Worm (Caenorhabditis elegans) whole organism, L1 larva: ENCODE results near the gene eas-1.

Experiments used
- C04F5.9 ChIP-seq: sonication (generic microtip); optimal IDR thresholded peaks from 2 replicates; lab custom pipeline; 2016; ENCODE audit warnings: missing genetic modification characterization, missing compliant biosample characterization
- C16A3.4 ChIP-seq: fragments of 150-350 bp; optimal IDR thresholded peaks from 2 replicates; lab custom pipeline; 2014; ENCODE audit warnings: missing biosample characterization, missing genetic modification characterization
- C34B4.2 ChIP-seq: sonication (generic microtip); optimal IDR thresholded peaks from 2 replicates; lab custom pipeline; 2017; ENCODE audit warnings: mild to moderate bottlenecking, missing genetic modification characterization, missing compliant biosample characterization
- F16B12.6 ChIP-seq: fragments of 150-350 bp; optimal IDR thresholded peaks from 2 replicates; lab custom pipeline; 2014; ENCODE audit warnings: missing biosample characterization, missing genetic modification characterization
- alr-1 ChIP-seq: fragments of 200-800 bp; sonication (Bioruptor generic); optimal IDR thresholded peaks from 2 replicates; lab custom pipeline; 2018; ENCODE audit warnings: borderline replicate concordance, mild to moderate bottlenecking, missing genetic modification characterization, missing compliant biosample characterization
- aly-2 ChIP-seq: fragments of 150-350 bp; optimal IDR thresholded peaks from 2 replicates; lab custom pipeline; 2014; ENCODE audit warnings: missing biosample characterization, missing genetic modification characterization
- ceh-63 ChIP-seq: fragments of 200-800 bp; sonication (Bioruptor generic); optimal IDR thresholded peaks from 2 replicates; lab custom pipeline; 2018; ENCODE audit warnings: mild to moderate bottlenecking, missing genetic modification characterization, missing compliant biosample characterization
- ceh-8 ChIP-seq: fragments of 200-800 bp; sonication (Bioruptor generic); optimal IDR thresholded peaks from 2 replicates; lab custom pipeline; 2018; ENCODE audit warnings: mild to moderate bottlenecking, missing genetic modification characterization, moderate library complexity, missing compliant biosample characterization
- ceh-82 ChIP-seq, 3 experiments: fragments of 150-350 bp in 1 of 3; sonication (generic microtip) in 2 of 3; optimal IDR thresholded peaks; 2 replicates each; lab custom pipeline; 2014 to 2017; ENCODE audit warnings: missing biosample characterization in 3 of 3, missing genetic modification characterization in 3 of 3
- ceh-90 ChIP-seq: sonication (generic microtip); optimal IDR thresholded peaks from 2 replicates; lab custom pipeline; 2016; ENCODE audit warnings: missing genetic modification characterization, missing compliant biosample characterization
- dpl-1 ChIP-seq, 3 experiments: fragments of 150-350 bp in 2 of 3; sonication (generic microtip) in 1 of 3; optimal IDR thresholded peaks; 2 replicates each; lab custom pipeline; 2014 to 2017; ENCODE audit warnings: missing biosample characterization in 3 of 3, missing genetic modification characterization in 3 of 3, missing genetic modification reagents in 3 of 3
- efl-1 ChIP-seq, 4 experiments: fragments of 150-350 bp; optimal IDR thresholded peaks in 3 of 4; peaks in 1 of 4; 1 replicate in 1 of 4; 2 replicates in 3 of 4; lab custom pipeline; 2014; ENCODE audit warnings: missing biosample characterization in 2 of 4, missing genetic modification characterization in 2 of 4, missing genetic modification reagents in 2 of 4
- elt-2 ChIP-seq: sonication (generic microtip); optimal IDR thresholded peaks from 2 replicates; lab custom pipeline; 2016; ENCODE audit warnings: missing genetic modification characterization, mild to moderate bottlenecking, inconsistent platforms, missing compliant biosample characterization, missing genetic modification reagents
- elt-3 ChIP-seq, 6 experiments: fragments of 150-350 bp in 1 of 6; sonication (generic microtip); optimal IDR thresholded peaks; 2 replicates each; lab custom pipeline; 2017 to 2018; ENCODE audit warnings: missing biosample characterization in 6 of 6, missing genetic modification characterization in 6 of 6, inconsistent platforms in 1 of 6
- fkh-10 ChIP-seq: sonication (generic microtip); optimal IDR thresholded peaks from 2 replicates; lab custom pipeline; 2017; ENCODE audit warnings: missing biosample characterization, missing genetic modification reagents, missing genetic modification characterization
- fkh-4 ChIP-seq: sonication (generic microtip); optimal IDR thresholded peaks from 2 replicates; lab custom pipeline; 2016; ENCODE audit warnings: missing compliant biosample characterization, missing genetic modification characterization, borderline replicate concordance
- fkh-8 ChIP-seq: sonication (generic microtip); optimal IDR thresholded peaks from 2 replicates; lab custom pipeline; 2016; ENCODE audit warnings: mild to moderate bottlenecking, missing genetic modification characterization, missing compliant biosample characterization
- fos-1 ChIP-seq: fragments of 150-350 bp; optimal IDR thresholded peaks from 2 replicates; lab custom pipeline; 2014; ENCODE audit warnings: missing biosample characterization, missing genetic modification characterization
- hlh-17 ChIP-seq: fragments of 200-800 bp; sonication (Bioruptor generic); optimal IDR thresholded peaks from 2 replicates; lab custom pipeline; 2018; ENCODE audit warnings: missing genetic modification characterization, mild to moderate bottlenecking, missing compliant biosample characterization, moderate library complexity, borderline replicate concordance
- hlh-4 ChIP-seq: sonication (generic microtip); optimal IDR thresholded peaks from 2 replicates; lab custom pipeline; 2016; ENCODE audit warnings: mild to moderate bottlenecking, missing genetic modification characterization, missing compliant biosample characterization
- irx-1 ChIP-seq: sonication (generic microtip); optimal IDR thresholded peaks from 2 replicates; lab custom pipeline; 2016; ENCODE audit warnings: missing genetic modification characterization, missing compliant biosample characterization
- isw-1 ChIP-seq: fragments of 200-800 bp; sonication (Bioruptor generic); IDR thresholded peaks from 2 replicates; pipeline ENCODE4 v1.3.6; 2022; ENCODE audit warnings: missing genetic modification characterization, missing compliant biosample characterization
- lin-13 ChIP-seq: fragments of 150-350 bp; optimal IDR thresholded peaks from 2 replicates; lab custom pipeline; 2014; ENCODE audit warnings: missing biosample characterization, missing genetic modification reagents, missing genetic modification characterization
- lin-35 ChIP-seq, 2 experiments: fragments of 150-350 bp; optimal IDR thresholded peaks; 2 replicates each; lab custom pipeline; 2014; ENCODE audit warnings: missing biosample characterization in 2 of 2, missing genetic modification characterization in 2 of 2, missing genetic modification reagents in 2 of 2
- lsy-2 ChIP-seq, 2 experiments: fragments of 150-350 bp; optimal IDR thresholded peaks; 2 replicates each; lab custom pipeline; 2014; ENCODE audit warnings: missing biosample characterization in 2 of 2, missing genetic modification characterization in 2 of 2
- mdl-1 ChIP-seq, 2 experiments: fragments of 150-350 bp; optimal IDR thresholded peaks; 2 replicates each; lab custom pipeline; 2014 to 2017; ENCODE audit warnings: missing biosample characterization in 2 of 2, missing genetic modification characterization in 2 of 2, inconsistent platforms in 1 of 2
- mef-2 ChIP-seq: fragments of 150-350 bp; optimal IDR thresholded peaks from 2 replicates; lab custom pipeline; 2014; ENCODE audit warnings: missing biosample characterization, missing genetic modification characterization
- mep-1 ChIP-seq: fragments of 150-350 bp; optimal IDR thresholded peaks from 2 replicates; lab custom pipeline; 2014; ENCODE audit warnings: missing biosample characterization, missing genetic modification characterization
- nhr-12 ChIP-seq: sonication (generic microtip); optimal IDR thresholded peaks from 2 replicates; lab custom pipeline; 2017; ENCODE audit warnings: missing biosample characterization, missing genetic modification characterization
- nhr-20 ChIP-seq: sonication (generic microtip); optimal IDR thresholded peaks from 2 replicates; lab custom pipeline; 2016; ENCODE audit warnings: mild to moderate bottlenecking, missing genetic modification characterization, missing compliant biosample characterization
- nhr-90 ChIP-seq: sonication (generic microtip); optimal IDR thresholded peaks from 2 replicates; lab custom pipeline; 2016; ENCODE audit warnings: mild to moderate bottlenecking, missing genetic modification characterization, missing compliant biosample characterization; ENCODE audit not compliant: poor library complexity
- pax-3 ChIP-seq: fragments of 200-800 bp; sonication (Bioruptor generic); optimal IDR thresholded peaks from 2 replicates; lab custom pipeline; 2018; ENCODE audit warnings: mild to moderate bottlenecking, missing genetic modification characterization, moderate library complexity, missing compliant biosample characterization
- pqm-1 ChIP-seq: sonication (generic microtip); optimal IDR thresholded peaks from 3 replicates; lab custom pipeline; 2017; ENCODE audit warnings: missing biosample characterization, missing genetic modification characterization
- skn-1 ChIP-seq: fragments of 150-350 bp; optimal IDR thresholded peaks from 2 replicates; lab custom pipeline; 2014; ENCODE audit warnings: missing biosample characterization, missing genetic modification characterization
- snpc-4 ChIP-seq: fragments of 150-350 bp; optimal IDR thresholded peaks from 2 replicates; lab custom pipeline; 2014; ENCODE audit warnings: missing biosample characterization, missing genetic modification characterization
- snu-23 ChIP-seq: sonication (generic microtip); optimal IDR thresholded peaks from 2 replicates; lab custom pipeline; 2016; ENCODE audit warnings: missing genetic modification characterization, missing compliant biosample characterization
- swsn-7 ChIP-seq: sonication (generic microtip); optimal IDR thresholded peaks from 2 replicates; lab custom pipeline; 2016; ENCODE audit warnings: missing genetic modification characterization, missing compliant biosample characterization
- tlp-1 ChIP-seq: fragments of 150-350 bp; optimal IDR thresholded peaks from 2 replicates; lab custom pipeline; 2014; ENCODE audit warnings: missing biosample characterization, missing genetic modification characterization
- unc-30 ChIP-seq: sonication (generic microtip); optimal IDR thresholded peaks from 2 replicates; lab custom pipeline; 2017; ENCODE audit warnings: missing biosample characterization, missing genetic modification characterization
- unc-86 ChIP-seq: sonication (generic microtip); optimal IDR thresholded peaks from 2 replicates; lab custom pipeline; 2016; ENCODE audit warnings: missing genetic modification characterization, missing compliant biosample characterization
- zip-4 ChIP-seq: fragments of 200-800 bp; sonication (Bioruptor generic); optimal IDR thresholded peaks from 2 replicates; lab custom pipeline; 2018; ENCODE audit warnings: mild to moderate bottlenecking, missing genetic modification characterization, moderate library complexity, missing compliant biosample characterization

The eas-1 gene

DNA sequence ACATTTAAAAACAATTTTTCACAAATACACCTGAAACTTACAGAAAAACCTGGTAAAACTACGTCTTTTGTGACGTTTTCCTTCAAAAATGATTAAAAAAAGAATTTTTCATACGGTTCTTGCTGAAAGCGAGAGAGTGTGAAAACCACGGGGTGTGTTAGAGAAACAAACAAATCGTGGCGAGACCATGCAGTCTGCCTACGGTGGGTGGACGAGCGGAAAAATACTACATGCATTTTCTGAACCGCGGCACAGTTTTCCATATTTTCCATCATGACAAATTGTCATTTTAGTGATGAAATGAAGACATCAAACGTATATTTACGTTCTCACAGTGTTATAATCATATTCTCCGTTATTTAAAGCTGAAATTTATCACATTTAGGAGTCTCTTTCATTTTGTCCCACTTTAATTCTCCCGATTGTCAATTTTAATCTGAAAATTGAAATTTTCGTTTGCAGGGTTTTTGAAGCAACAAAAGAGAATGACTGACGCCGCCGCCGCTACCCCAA, 33.8 kb upstream of the eas-1 start, which contains the start of the genes F10G7.9 and tsn-1 (continued):
- TF ChIP-seq isw-1 (GFP tag; lab: Robert Waterston, UW) (peak; percentile 50), swsn-7 (tag; lab: Kevin White, UChicago) (peak; percentile 47), dpl-1 (GFP tag; optimal IDR thresholded peaks at IDR 0.05; lab: Kevin White, UChicago) (peak; percentile 57 to 76 (median 72)), unc-30 (tag; lab: Kevin White, UChicago) (no peak), snu-23 (GFP tag; lab: Kevin White, UChicago) (peak; percentile 68), lsy-2 (tag; optimal IDR thresholded peaks at IDR 0.05; lab: Kevin White, UChicago) (peak; percentile 93 to 98), lin-13 (peak; percentile 50), nhr-20 (peak; percentile 58), fkh-10 (GFP tag; lab: Kevin White, UChicago) (no peak), fkh-8 (tag; lab: Kevin White, UChicago) (no peak), mdl-1 (tag; optimal IDR thresholded peaks at IDR 0.05; lab: Kevin White, UChicago) (peak in 1 of 2 experiments; percentile 59), mef-2 (tag; lab: Kevin White, UChicago) (no peak), snpc-4 (tag; lab: Kevin White, UChicago) (no peak), pqm-1 (tag; lab: Kevin White, UChicago) (no peak), ceh-63 (GFP tag; lab: Kevin White, UChicago) (no peak), tlp-1 (tag; lab: Kevin White, UChicago) (no peak)
- TF ChIP-seq, all 84 proteins: peak for 27

DNA sequence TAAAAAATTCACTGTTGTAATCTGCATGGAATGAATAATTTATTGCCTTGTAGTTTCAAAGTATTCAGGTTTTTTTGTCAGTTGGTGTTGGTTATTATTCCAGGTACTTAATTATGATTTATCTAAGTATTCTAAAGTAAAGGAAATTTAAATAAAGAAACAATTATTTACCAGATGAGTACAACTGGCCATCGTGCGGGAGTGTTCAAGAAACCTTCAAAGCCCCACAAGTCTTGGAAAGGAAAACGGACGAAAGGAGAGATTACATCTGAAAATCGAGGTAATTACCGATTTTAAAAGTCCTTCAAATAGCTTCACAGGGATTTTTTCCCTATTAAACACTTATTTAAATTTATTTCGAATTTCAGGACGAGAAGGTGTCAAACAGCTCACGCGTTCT, 30.1 kb upstream of the eas-1 start, which contains the start of gene tag-151:
TSS of gene tag-151 (plus strand) at position 158 of the 400 bp plus-strand sequence.
- no peak for TF ChIP-seq hlh-4 (tag; lab: Kevin White, UChicago)
- no peak for TF ChIP-seq fkh-4 (tag; lab: Kevin White, UChicago)
- TF ChIP-seq nhr-12 (tag; lab: Kevin White, UChicago): no peak
- TF ChIP-seq fkh-10 (GFP tag; lab: Kevin White, UChicago): no peak
- TF ChIP-seq pax-3 (tag; lab: Kevin White, UChicago): no peak
- TF ChIP-seq fos-1 (tag; lab: Kevin White, UChicago): no peak
- TF ChIP-seq nhr-90: peak; percentile 11
- peak in 1 of 2 experiments; percentile 1 for TF ChIP-seq lsy-2 (tag; optimal IDR thresholded peaks at IDR 0.05; lab: Kevin White, UChicago)
- TF ChIP-seq nhr-20: no peak
- no peak for TF ChIP-seq ceh-82 (tag; optimal IDR thresholded peaks at IDR 0.05; lab: Kevin White, UChicago)
- no peak for TF ChIP-seq efl-1 (optimal IDR thresholded peaks at IDR 0.05; lab: Kevin White, UChicago)
- peak in 1 of 2 experiments; percentile 52 for TF ChIP-seq efl-1 (GFP tag; optimal IDR thresholded peaks at IDR 0.05 in 1 of 2; lab: Kevin White, UChicago)
- TF ChIP-seq snpc-4 (tag; lab: Kevin White, UChicago): no peak
- no peak for TF ChIP-seq elt-2 (tag; lab: Kevin White, UChicago)
- TF ChIP-seq, all 84 proteins: peak for 3

DNA sequence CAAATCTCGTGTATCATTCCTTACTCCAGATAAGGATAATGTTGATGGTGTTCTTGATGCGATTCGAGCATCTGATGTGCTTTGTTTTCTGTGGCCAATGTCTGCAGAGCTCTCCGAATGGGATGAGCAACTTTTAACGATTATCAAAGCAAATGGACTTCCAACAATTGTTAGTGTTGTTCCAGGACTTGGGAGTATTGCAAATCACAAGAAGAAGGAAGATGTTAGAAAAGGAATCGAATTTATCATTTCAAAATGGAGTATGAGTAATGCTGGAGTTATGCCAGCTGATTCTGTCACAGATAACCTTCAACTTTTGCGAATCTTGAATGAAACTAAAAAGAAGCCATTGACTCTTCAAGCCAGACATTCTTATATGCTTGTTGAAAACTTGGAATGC, 29.4 kb upstream of the eas-1 start:
- TF ChIP-seq C04F5.9 (tag; lab: Kevin White, UChicago): no peak

DNA sequence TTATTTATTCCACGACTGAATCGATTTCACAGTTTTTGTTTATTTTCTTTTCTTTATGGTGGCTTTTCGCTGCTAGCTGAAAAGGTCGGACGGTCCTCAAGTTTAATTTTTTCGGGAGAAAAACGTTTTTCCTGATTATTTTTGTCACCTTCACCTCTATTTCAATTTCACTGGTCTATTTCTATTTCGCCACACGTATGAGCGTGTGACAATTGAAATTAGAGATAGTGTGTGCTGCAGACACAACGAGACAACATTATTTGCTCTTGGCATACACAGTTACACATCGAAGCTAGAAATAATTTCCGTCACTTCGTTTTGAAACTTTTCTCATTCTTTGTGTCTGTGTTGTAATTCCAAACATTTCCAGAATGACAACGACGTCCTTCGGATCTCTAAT, 24.5 kb upstream of the eas-1 start, which contains the start of gene F41C3.8:
TSS of gene F41C3.8 (plus strand) at position 371 of the 400 bp plus-strand sequence.
- TF ChIP-seq unc-86 (tag; lab: Kevin White, UChicago) (no peak), elt-2 (tag; lab: Kevin White, UChicago) (peak; percentile 33), lin-35 (GFP tag; optimal IDR thresholded peaks at IDR 0.05; lab: Kevin White, UChicago) (peak in 1 of 2 experiments; percentile 21)

DNA sequence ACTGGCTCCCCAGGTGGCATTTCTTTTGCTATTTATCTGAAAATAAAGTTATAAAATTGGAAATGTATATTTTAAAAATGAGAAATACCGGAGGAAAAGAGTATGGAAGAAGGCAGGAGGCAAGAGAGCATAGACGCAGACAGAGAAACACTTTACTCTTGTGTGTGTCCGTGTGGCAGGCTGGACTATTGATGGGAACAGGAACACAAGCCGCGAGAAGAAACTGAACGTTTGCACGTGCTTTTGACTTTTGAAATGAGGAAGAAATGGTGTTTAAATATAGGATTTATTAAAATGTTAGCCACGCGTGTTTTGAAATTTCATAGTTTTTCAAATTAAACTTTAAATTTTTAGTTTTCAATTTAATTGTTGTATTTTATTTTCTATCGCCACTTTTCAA, 14.1 kb upstream of the eas-1 start, which contains the start of gene F10G7.10:
TSS of gene F10G7.10 (minus strand) at position 145 of the 400 bp plus-strand sequence.
- TF ChIP-seq C16A3.4 (no peak), mep-1 (tag; lab: Kevin White, UChicago) (peak; percentile 15), ceh-82 (tag; optimal IDR thresholded peaks at IDR 0.05; lab: Kevin White, UChicago) (no peak), pax-3 (tag; lab: Kevin White, UChicago) (no peak), elt-3 (tag; optimal IDR thresholded peaks at IDR 0.05; lab: Kevin White, UChicago) (no peak), ceh-90 (no peak), F16B12.6 (tag; lab: Kevin White, UChicago) (no peak), mef-2 (tag; lab: Kevin White, UChicago) (no peak), dpl-1 (GFP tag; optimal IDR thresholded peaks at IDR 0.05; lab: Kevin White, UChicago) (peak in 1 of 3 experiments; percentile 4), C34B4.2 (tag; lab: Kevin White, UChicago) (no peak), skn-1 (tag; lab: Kevin White, UChicago) (no peak), alr-1 (tag; lab: Kevin White, UChicago) (no peak), mdl-1 (tag; optimal IDR thresholded peaks at IDR 0.05; lab: Kevin White, UChicago) (peak in 1 of 2 experiments; percentile 19), nhr-12 (tag; lab: Kevin White, UChicago) (no peak), efl-1 (optimal IDR thresholded peaks at IDR 0.05; lab: Kevin White, UChicago) (no peak), efl-1 (GFP tag; optimal IDR thresholded peaks at IDR 0.05 in 1 of 2; lab: Kevin White, UChicago) (no peak), hlh-17 (GFP tag; lab: Kevin White, UChicago) (no peak), ceh-8 (GFP tag; lab: Kevin White, UChicago) (no peak), lsy-2 (tag; optimal IDR thresholded peaks at IDR 0.05; lab: Kevin White, UChicago) (no peak), aly-2 (tag; lab: Kevin White, UChicago) (no peak), zip-4 (GFP tag; lab: Kevin White, UChicago) (no peak), fkh-10 (GFP tag; lab: Kevin White, UChicago) (no peak), irx-1 (tag; lab: Kevin White, UChicago) (no peak), nhr-20 (no peak)
